Worm (Caenorhabditis elegans) whole organism, L3 larva: Measurements from ENCODE around the gene F56A11.6.
A peak's percentile ranks its signal among the peaks of the same experiment; 100 is the strongest.

Experiments used
- R02D3.7 ChIP-seq: fragments of 150-350 bp; optimal IDR thresholded peaks from 2 replicates; lab custom pipeline; 2014; ENCODE audit warnings: missing biosample characterization, missing genetic modification characterization
- ZK546.5 ChIP-seq: sonication (generic microtip); optimal IDR thresholded peaks from 2 replicates; lab custom pipeline; 2017; ENCODE audit warnings: missing biosample characterization, missing genetic modification characterization
- aly-2 ChIP-seq: fragments of 150-350 bp; optimal IDR thresholded peaks from 2 replicates; lab custom pipeline; 2014; ENCODE audit warnings: missing biosample characterization, missing genetic modification characterization
- ceh-82 ChIP-seq: fragments of 150-350 bp; optimal IDR thresholded peaks from 2 replicates; lab custom pipeline; 2014; ENCODE audit warnings: missing biosample characterization, missing genetic modification characterization
- daf-12 ChIP-seq: fragments of 150-350 bp; optimal IDR thresholded peaks from 2 replicates; lab custom pipeline; 2014; ENCODE audit warnings: missing biosample characterization, missing genetic modification reagents, missing genetic modification characterization
- egl-27 ChIP-seq: sonication (generic microtip); optimal IDR thresholded peaks from 4 replicates; lab custom pipeline; 2017; ENCODE audit warnings: missing biosample characterization, missing genetic modification reagents, missing genetic modification characterization
- egl-5 ChIP-seq: fragments of 150-350 bp; optimal IDR thresholded peaks from 2 replicates; lab custom pipeline; 2017; ENCODE audit warnings: missing biosample characterization, missing genetic modification reagents, missing genetic modification characterization, inconsistent platforms
- elt-1 ChIP-seq: fragments of 150-350 bp; optimal IDR thresholded peaks from 2 replicates; lab custom pipeline; 2014; ENCODE audit warnings: missing biosample characterization, missing genetic modification characterization
- elt-2 ChIP-seq: sonication (generic microtip); optimal IDR thresholded peaks from 2 replicates; lab custom pipeline; 2016; ENCODE audit warnings: missing genetic modification reagents, mild to moderate bottlenecking, missing genetic modification characterization, missing compliant biosample characterization
- elt-3 ChIP-seq, 3 experiments: fragments of 150-350 bp in 1 of 3; sonication (generic microtip) in 2 of 3; optimal IDR thresholded peaks; 2 replicates in 2 of 3; 4 replicates in 1 of 3; lab custom pipeline; 2014 to 2017; ENCODE audit warnings: missing biosample characterization in 3 of 3, missing genetic modification characterization in 3 of 3
- eor-1 ChIP-seq, 2 experiments: fragments of 150-350 bp; optimal IDR thresholded peaks; 2 replicates each; lab custom pipeline; 2014 to 2018; ENCODE audit warnings: missing biosample characterization in 2 of 2, missing genetic modification characterization in 2 of 2
- fkh-10 ChIP-seq: sonication (generic microtip); optimal IDR thresholded peaks from 2 replicates; lab custom pipeline; 2017; ENCODE audit warnings: missing biosample characterization, missing genetic modification reagents, missing genetic modification characterization
- fkh-2 ChIP-seq: fragments of 150-350 bp; optimal IDR thresholded peaks from 2 replicates; lab custom pipeline; 2014; ENCODE audit warnings: missing biosample characterization, missing genetic modification reagents, missing genetic modification characterization
- fos-1 ChIP-seq: fragments of 150-350 bp; optimal IDR thresholded peaks from 2 replicates; lab custom pipeline; 2014; ENCODE audit warnings: missing biosample characterization, missing genetic modification characterization
- hmg-11 ChIP-seq: sonication (generic microtip); optimal IDR thresholded peaks from 2 replicates; lab custom pipeline; 2016; ENCODE audit warnings: missing genetic modification characterization, missing compliant biosample characterization
- lin-39 ChIP-seq: fragments of 150-350 bp; optimal IDR thresholded peaks from 2 replicates; lab custom pipeline; 2018; ENCODE audit warnings: missing biosample characterization, missing genetic modification reagents, missing genetic modification characterization
- mml-1 ChIP-seq: fragments of 150-350 bp; sonication (generic microtip); optimal IDR thresholded peaks from 3 replicates; lab custom pipeline; 2014; ENCODE audit warnings: missing biosample characterization, missing genetic modification characterization
- nfya-1 ChIP-seq: sonication (generic microtip); optimal IDR thresholded peaks from 2 replicates; lab custom pipeline; 2017; ENCODE audit warnings: missing genetic modification characterization, mild to moderate bottlenecking, missing compliant biosample characterization, antibody characterized with exemption, moderate library complexity; ENCODE audit not compliant: insufficient read depth
- nhr-23 ChIP-seq: fragments of 150-350 bp; optimal IDR thresholded peaks from 2 replicates; lab custom pipeline; 2014; ENCODE audit warnings: missing biosample characterization, missing genetic modification reagents, missing genetic modification characterization
- nhr-237 ChIP-seq: fragments of 150-350 bp; optimal IDR thresholded peaks from 2 replicates; lab custom pipeline; 2014; ENCODE audit warnings: missing biosample characterization, missing genetic modification characterization
- nhr-25 ChIP-seq: sonication (generic microtip); optimal IDR thresholded peaks from 2 replicates; lab custom pipeline; 2017; ENCODE audit warnings: missing biosample characterization, missing genetic modification characterization
- nhr-43 ChIP-seq: sonication (generic microtip); optimal IDR thresholded peaks from 2 replicates; lab custom pipeline; 2016; ENCODE audit warnings: mild to moderate bottlenecking, missing genetic modification characterization, missing compliant biosample characterization; ENCODE audit not compliant: poor library complexity, severe bottlenecking
- nhr-76 ChIP-seq: fragments of 150-350 bp; sonication (generic microtip); optimal IDR thresholded peaks from 5 replicates; lab custom pipeline; 2014; ENCODE audit warnings: missing biosample characterization, missing genetic modification characterization
- nhr-77 ChIP-seq: fragments of 150-350 bp; optimal IDR thresholded peaks from 2 replicates; lab custom pipeline; 2014; ENCODE audit warnings: missing biosample characterization, missing genetic modification characterization
- pqm-1 ChIP-seq: fragments of 150-350 bp; optimal IDR thresholded peaks from 2 replicates; lab custom pipeline; 2017; ENCODE audit warnings: missing biosample characterization, missing genetic modification characterization, inconsistent platforms
- sea-2 ChIP-seq: fragments of 150-350 bp; sonication (generic microtip); optimal IDR thresholded peaks from 4 replicates; lab custom pipeline; 2014; ENCODE audit warnings: missing biosample characterization, missing genetic modification reagents, missing genetic modification characterization
- skn-1 ChIP-seq: fragments of 150-350 bp; optimal IDR thresholded peaks from 2 replicates; lab custom pipeline; 2014; ENCODE audit warnings: missing biosample characterization, missing genetic modification characterization
- snpc-4 ChIP-seq: fragments of 150-350 bp; optimal IDR thresholded peaks from 2 replicates; lab custom pipeline; 2014; ENCODE audit warnings: missing biosample characterization, missing genetic modification characterization
- tbx-2 ChIP-seq: sonication (generic microtip); optimal IDR thresholded peaks from 2 replicates; lab custom pipeline; 2016; ENCODE audit warnings: mild to moderate bottlenecking, missing genetic modification characterization, missing compliant biosample characterization
- unc-62 ChIP-seq: fragments of 150-350 bp; sonication (generic microtip); optimal IDR thresholded peaks from 4 replicates; lab custom pipeline; 2014; ENCODE audit warnings: missing biosample characterization, missing genetic modification reagents, missing genetic modification characterization
- zag-1 ChIP-seq: fragments of 150-350 bp; optimal IDR thresholded peaks from 2 replicates; lab custom pipeline; 2014; ENCODE audit warnings: missing biosample characterization, missing genetic modification characterization
- ztf-11 ChIP-seq: fragments of 150-350 bp; optimal IDR thresholded peaks from 2 replicates; lab custom pipeline; 2014; ENCODE audit warnings: missing biosample characterization, missing genetic modification characterization
- ztf-4 ChIP-seq: fragments of 150-350 bp; optimal IDR thresholded peaks from 2 replicates; lab custom pipeline; 2014; ENCODE audit warnings: missing biosample characterization, missing genetic modification characterization

The F56A11.6 gene

DNA sequence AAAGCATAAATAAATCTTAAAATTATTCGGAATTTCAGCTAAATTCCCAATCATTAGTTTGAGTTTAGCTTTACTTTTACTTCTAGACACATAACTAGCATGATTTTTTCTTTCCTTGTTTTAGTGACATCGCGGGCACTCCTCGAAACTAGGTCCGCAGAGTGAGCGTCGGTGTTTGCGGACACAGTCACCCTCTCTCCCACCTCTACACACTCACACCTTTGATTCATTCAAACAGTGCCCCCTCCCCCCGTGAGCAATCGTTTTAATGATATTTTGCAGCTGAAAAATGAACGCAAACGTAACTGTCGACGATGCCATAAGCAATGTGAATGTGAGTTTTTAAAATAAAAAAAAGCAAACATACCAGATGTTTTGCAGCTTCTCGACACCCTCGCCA is 9.5 kb downstream of the F56A11.6 start, which contains the start of gene gex-2:
Gene gex-2, plus strand, starts transcription at position 283 of the 400 bp plus-strand sequence.
- TF ChIP-seq ZK546.5 (tag; lab: Kevin White, UChicago) (no peak), elt-2 (tag; lab: Kevin White, UChicago) (peak; percentile 26), hmg-11 (tag; lab: Kevin White, UChicago) (peak; percentile 21)
- TF ChIP-seq, all 47 proteins: peak for 2

- TF ChIP-seq skn-1 = peak; percentile 16
- no peak for TF ChIP-seq fkh-10 (GFP tag; lab: Kevin White, UChicago)
Measured at ce11 chrIV:570799-571300, 11.2 kb downstream of the F56A11.6 start, which contains the start of gene F56A11.5. F56A11.5 (minus strand) TSS chrIV:570849.

ce11 chrIV:564000-564399 is 18.0 kb downstream of the F56A11.6 start:
- no peak for TF ChIP-seq fos-1 (tag; lab: Kevin White, UChicago)
- no peak for TF ChIP-seq elt-1
- no peak for TF ChIP-seq daf-12 (tag; lab: Kevin White, UChicago)
- TF ChIP-seq egl-27 (tag; lab: Kevin White, UChicago) = no peak
- no peak for TF ChIP-seq egl-5 (tag; lab: Kevin White, UChicago)
- TF ChIP-seq ztf-4 (tag; lab: Kevin White, UChicago) = no peak
- TF ChIP-seq nhr-43 (tag; lab: Kevin White, UChicago) = no peak
- TF ChIP-seq aly-2 (tag; lab: Kevin White, UChicago) = no peak
- no peak for TF ChIP-seq lin-39
- no peak for TF ChIP-seq tbx-2 (tag; lab: Kevin White, UChicago)
- TF ChIP-seq zag-1 (tag; lab: Kevin White, UChicago) = no peak

DNA sequence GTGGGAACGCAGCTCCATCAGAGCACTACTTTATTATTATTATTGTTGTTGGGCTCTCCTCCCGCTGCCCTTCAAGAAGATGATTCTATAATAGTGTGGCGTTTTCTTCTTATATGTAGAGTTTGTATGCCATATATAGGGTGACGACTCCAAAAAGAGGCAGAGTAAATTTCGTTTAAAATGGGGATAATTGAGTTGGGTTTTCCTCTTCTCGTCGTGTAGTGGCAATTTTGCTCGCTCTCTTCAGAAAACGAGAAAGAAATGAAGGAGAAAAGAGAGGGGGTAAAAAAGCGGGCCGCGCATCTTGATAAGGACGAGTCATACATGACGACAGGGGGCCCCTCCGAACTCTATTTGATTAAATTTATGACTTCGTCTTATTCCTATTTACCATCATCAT is 18.6 kb downstream of the F56A11.6 start:
- no peak for TF ChIP-seq mml-1 (tag; lab: Kevin White, UChicago)
- TF ChIP-seq nhr-77 = no peak
- peak; percentile 50 for TF ChIP-seq fkh-10 (GFP tag; lab: Kevin White, UChicago)
- no peak for TF ChIP-seq nhr-23 (tag; lab: Kevin White, UChicago)
- no peak for TF ChIP-seq R02D3.7
- no peak for TF ChIP-seq hmg-11 (tag; lab: Kevin White, UChicago)
- no peak for TF ChIP-seq fkh-2 (tag; lab: Kevin White, UChicago)
- TF ChIP-seq, all 47 proteins: peak for 1

DNA sequence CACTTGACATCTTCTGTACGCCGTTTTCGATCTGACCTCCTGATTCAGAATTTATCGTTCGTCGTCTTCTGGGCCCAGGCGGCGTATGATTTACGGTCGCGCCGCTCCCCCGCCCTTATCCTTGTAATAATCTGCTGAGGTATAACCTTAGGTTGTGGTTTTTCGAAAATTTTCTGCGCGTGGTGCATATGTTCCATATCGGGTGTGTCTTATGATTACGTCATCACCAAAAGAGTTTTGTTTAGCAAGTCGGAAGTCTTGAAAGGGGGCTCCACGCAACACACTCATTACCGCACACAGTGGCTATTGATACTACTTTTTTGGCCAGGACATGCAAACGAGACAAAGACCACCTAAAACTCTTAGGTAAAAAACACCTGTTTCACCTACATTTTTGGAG is 21.2 kb downstream of the F56A11.6 start:
- TF ChIP-seq mml-1 (tag; lab: Kevin White, UChicago) (no peak), elt-3 (tag; optimal IDR thresholded peaks at IDR 0.05; lab: Kevin White, UChicago) (no peak), snpc-4 (no peak), nhr-76 (tag; lab: Kevin White, UChicago) (no peak), nhr-25 (tag; lab: Kevin White, UChicago) (no peak), ceh-82 (tag; lab: Kevin White, UChicago) (no peak)
- TF ChIP-seq, all 47 proteins: peak for 0

- TF ChIP-seq pqm-1 (tag; lab: Kevin White, UChicago) (no peak), nfya-1 (no peak), fkh-10 (GFP tag; lab: Kevin White, UChicago) (no peak), ztf-11 (no peak), eor-1 (tag; optimal IDR thresholded peaks at IDR 0.05; lab: Kevin White, UChicago) (no peak), R02D3.7 (no peak), lin-39 (no peak), nhr-77 (no peak), fkh-2 (tag; lab: Kevin White, UChicago) (no peak), mml-1 (tag; lab: Kevin White, UChicago) (no peak), unc-62 (GFP tag; lab: Kevin White, UChicago) (no peak), nhr-237 (tag; lab: Kevin White, UChicago) (no peak), elt-3 (tag; optimal IDR thresholded peaks at IDR 0.05; lab: Kevin White, UChicago) (no peak), daf-12 (tag; lab: Kevin White, UChicago) (no peak), zag-1 (tag; lab: Kevin White, UChicago) (no peak), sea-2 (no peak)
Measured at ce11 chrIV:560314-560713, 21.7 kb downstream of the F56A11.6 start.
